Fruit fly (Drosophila melanogaster) whole organism: ENCODE measurements around the gene ebd1.

Experiments
- CG8478 ChIP-seq: fragments of >200 bp; optimal IDR thresholded peaks from 2 replicates; lab custom pipeline; 2018; ENCODE audit warnings: inconsistent platforms
- Dll ChIP-seq: fragments of >200 bp; optimal IDR thresholded peaks from 2 replicates; lab custom pipeline; 2017
- pan ChIP-seq: fragments of >200 bp; optimal IDR thresholded peaks from 2 replicates; lab custom pipeline; 2017
- psq ChIP-seq: fragments of >200 bp; optimal IDR thresholded peaks from 2 replicates; lab custom pipeline; 2017
- usp ChIP-seq: fragments of >200 bp; optimal IDR thresholded peaks from 2 replicates; lab custom pipeline; 2017; ENCODE audit warnings: missing biosample characterization, missing genetic modification characterization, mixed read lengths

DNA sequence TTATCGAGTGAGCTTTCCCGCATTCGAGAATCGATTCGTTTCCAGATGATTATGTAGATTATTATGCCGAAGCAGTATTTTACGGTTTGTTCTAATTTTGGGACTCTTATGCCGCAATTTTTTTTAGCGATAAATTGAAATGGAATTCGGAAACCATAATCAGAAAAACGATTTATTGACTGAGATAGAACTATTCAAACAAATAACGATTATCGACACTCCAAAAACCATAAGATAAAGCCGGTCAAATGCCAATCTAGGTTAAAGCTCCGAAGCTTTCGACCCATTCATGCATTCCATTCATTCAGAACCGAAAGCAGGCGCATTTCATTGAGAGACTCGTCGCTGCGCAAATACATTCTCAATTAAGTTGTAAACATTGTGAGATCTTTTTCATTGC is 37.8 kb downstream of the ebd1 start:
- TF ChIP-seq psq (lab: Kevin White, UChicago) (no peak), pan (lab: Kevin White, UChicago) (no peak), usp (no peak), Dll (lab: Kevin White, UChicago) (no peak), CG8478 (lab: Kevin White, UChicago) (no peak)
